Worm (Caenorhabditis elegans): Measurements from ENCODE around the gene K07F5.6.

The K07F5.6 gene

ce11 chrIV:9801418-9801817 lies 45.1 kb downstream of the K07F5.6 start (continued):
- TF ChIP-seq ama-1 (optimal IDR thresholded peaks at IDR 0.05) (no peak), ama-1 (GFP tag; optimal IDR thresholded peaks at IDR 0.05) (no peak), sdz-38 (tag; optimal IDR thresholded peaks at IDR 0.05) (no peak), lin-35 (GFP tag; optimal IDR thresholded peaks at IDR 0.05) (no peak), B0019.2 (GFP tag; conservative IDR thresholded peaks at IDR 0.05) (no peak), F22D6.2 (tag; optimal IDR thresholded peaks at IDR 0.05) (peak; percentile 0), ceh-40 (GFP tag; IDR thresholded peaks at IDR 0.05) (0 out of 2 replicates have a peak, but pooled peaks have one; percentile 7), egl-44 (GFP tag; IDR thresholded peaks at IDR 0.05) (0 out of 2 replicates have a peak, but pooled peaks have one; percentile 22), rcor-1 (GFP tag; IDR thresholded peaks at IDR 0.05) (no peak), lsl-1 (GFP tag; optimal IDR thresholded peaks at IDR 0.05) (no peak), cebp-1 (GFP tag; IDR thresholded peaks at IDR 0.05) (no peak), cebp-1 (tag; optimal IDR thresholded peaks at IDR 0.05) (peak; percentile 54), mel-28 (tag; optimal IDR thresholded peaks at IDR 0.05; ENCODE audit: borderline replicate concordance) (no peak), zfh-2 (GFP tag; conservative IDR thresholded peaks at IDR 0.05) (no peak), nfyb-1 (GFP tag; IDR thresholded peaks at IDR 0.05) (no peak), T07F8.4 (tag; optimal IDR thresholded peaks at IDR 0.05) (no peak), ztf-22 (GFP tag; optimal IDR thresholded peaks at IDR 0.05) (peak; percentile 90), atf-7 (tag; optimal IDR thresholded peaks at IDR 0.05) (peak; percentile 74), rec-8 (tag; optimal IDR thresholded peaks at IDR 0.05) (no peak), nfya-2 (GFP tag; IDR thresholded peaks at IDR 0.05) (no peak)

ce11 chrIV:9799664-9800063 lies 46.8 kb downstream of the K07F5.6 start:
- TF ChIP-seq F39B2.1 (GFP tag; IDR thresholded peaks at IDR 0.05), result no peak
- no peak for TF ChIP-seq ztf-25 (GFP tag; IDR thresholded peaks at IDR 0.05)
- no peak for TF ChIP-seq sptf-2 (GFP tag; optimal IDR thresholded peaks at IDR 0.05)
- no peak for TF ChIP-seq atf-7 (tag; optimal IDR thresholded peaks at IDR 0.05)
- TF ChIP-seq ceh-79 (tag; optimal IDR thresholded peaks at IDR 0.05), result no peak
- TF ChIP-seq Y53G8AR.9 (GFP tag; conservative IDR thresholded peaks at IDR 0.05), result no peak
- TF ChIP-seq F10E7.11 (tag; optimal IDR thresholded peaks at IDR 0.05), result no peak
- TF ChIP-seq die-1 (tag; optimal IDR thresholded peaks at IDR 0.05), result no peak
- no peak for TF ChIP-seq attf-5 (GFP tag; optimal IDR thresholded peaks at IDR 0.05)
- no peak for TF ChIP-seq madf-8 (GFP tag; conservative IDR thresholded peaks at IDR 0.05)
- no peak for TF ChIP-seq T07F8.4 (tag; optimal IDR thresholded peaks at IDR 0.05)
- no peak for TF ChIP-seq F37B4.10 (GFP tag; IDR thresholded peaks at IDR 0.05)
- no peak for TF ChIP-seq C17E4.6 (GFP tag; IDR thresholded peaks at IDR 0.05)
- TF ChIP-seq hmg-1.2 (GFP tag; IDR thresholded peaks at IDR 0.05), result no peak
- TF ChIP-seq ztf-18 (tag; optimal IDR thresholded peaks at IDR 0.05), result no peak
- TF ChIP-seq T26A5.8 (tag; optimal IDR thresholded peaks at IDR 0.05), result no peak
- TF ChIP-seq rcor-1 (GFP tag; IDR thresholded peaks at IDR 0.05), result no peak
- TF ChIP-seq bed-2 (GFP tag; IDR thresholded peaks at IDR 0.05), result no peak

ce11 chrIV:9799129-9799528 lies 47.3 kb downstream of the K07F5.6 start, which contains the start of gene fat-4:
fat-4 (plus strand) TSS chrIV:9799429.
- TF ChIP-seq F23B12.7 (tag; optimal IDR thresholded peaks at IDR 0.05; ENCODE audit: insufficient read depth) (no peak), F33H1.4 (GFP tag; IDR thresholded peaks at IDR 0.05) (no peak), mxl-1 (tag; optimal IDR thresholded peaks at IDR 0.05) (no peak)

Data from whole organism, young adult.